Fruit fly (Drosophila melanogaster) whole organism, embryonic: ENCODE data around the gene mRpS33.
A peak's percentile ranks its signal among the peaks of the same experiment; 100 is the strongest.

Source experiments
- Antp ChIP-seq: fragments of 200-800 bp; sonication (Bioruptor generic); optimal IDR thresholded peaks from 3 replicates; lab custom pipeline; 2016; ENCODE audit warnings: missing biosample characterization, missing genetic modification characterization
- Atf-2 ChIP-seq: fragments of 200-800 bp; sonication (Bioruptor generic); optimal IDR thresholded peaks from 2 replicates; lab custom pipeline; 2016; ENCODE audit warnings: missing biosample characterization, missing genetic modification characterization
- CG10543 ChIP-seq: fragments of 200-800 bp; sonication (Bioruptor generic); optimal IDR thresholded peaks from 3 replicates; lab custom pipeline; 2017; ENCODE audit warnings: missing biosample characterization, mild to moderate bottlenecking, missing genetic modification characterization, moderate library complexity
- CG13287 ChIP-seq: fragments of 200-800 bp; sonication (Bioruptor generic); IDR thresholded peaks from 2 replicates; pipeline ENCODE4 v1.3.6; 2022; ENCODE audit warnings: missing biosample characterization, missing genetic modification characterization; ENCODE audit not compliant: partially characterized antibody
- CG13296 ChIP-seq: fragments of 200-800 bp; sonication (Bioruptor generic); optimal IDR thresholded peaks from 3 replicates; lab custom pipeline; 2018; ENCODE audit warnings: missing biosample characterization, mild to moderate bottlenecking, missing genetic modification characterization
- CG13424 ChIP-seq: fragments of 200-800 bp; sonication (Bioruptor generic); optimal IDR thresholded peaks from 2 replicates; lab custom pipeline; 2019; ENCODE audit warnings: missing biosample characterization, mild to moderate bottlenecking, missing genetic modification characterization, moderate library complexity
- CG17361 ChIP-seq: fragments of 200-800 bp; sonication (Bioruptor generic); IDR thresholded peaks from 3 replicates; pipeline ENCODE4 v1.3.6; 2022; ENCODE audit warnings: missing biosample characterization, missing genetic modification characterization
- CG17568 ChIP-seq: fragments of 200-800 bp; sonication (Bioruptor generic); optimal IDR thresholded peaks from 2 replicates; lab custom pipeline; 2018; ENCODE audit warnings: missing biosample characterization, mild to moderate bottlenecking, missing genetic modification characterization, moderate library complexity
- CG17802 ChIP-seq: fragments of 200-800 bp; sonication (Bioruptor generic); optimal IDR thresholded peaks from 2 replicates; lab custom pipeline; 2018; ENCODE audit warnings: missing biosample characterization, mild to moderate bottlenecking, missing genetic modification characterization, moderate library complexity
- CG1792 ChIP-seq: fragments of 200-800 bp; sonication (Bioruptor generic); optimal IDR thresholded peaks from 2 replicates; lab custom pipeline; 2016; ENCODE audit warnings: missing biosample characterization, missing genetic modification characterization
- CG18619 ChIP-seq: fragments of 200-800 bp; sonication (Bioruptor generic); optimal IDR thresholded peaks from 3 replicates; lab custom pipeline; 2017; ENCODE audit warnings: missing biosample characterization, mild to moderate bottlenecking, missing genetic modification characterization
- CG4617 ChIP-seq: fragments of 200-800 bp; sonication (Bioruptor generic); optimal IDR thresholded peaks from 3 replicates; lab custom pipeline; 2016; ENCODE audit warnings: missing biosample characterization, missing genetic modification characterization, borderline replicate concordance
- CG6683 ChIP-seq: fragments of 200-800 bp; sonication (Bioruptor generic); optimal IDR thresholded peaks from 2 replicates; lab custom pipeline; 2017; ENCODE audit warnings: missing biosample characterization, mild to moderate bottlenecking, missing genetic modification characterization, missing genetic modification reagents
- CG6791 ChIP-seq: fragments of 200-800 bp; sonication (Bioruptor generic); IDR thresholded peaks from 3 replicates; pipeline ENCODE4 v1.3.6; 2022; ENCODE audit warnings: missing biosample characterization, missing genetic modification characterization; ENCODE audit not compliant: partially characterized antibody
- CG6813 ChIP-seq: fragments of 200-800 bp; sonication (Bioruptor generic); optimal IDR thresholded peaks from 2 replicates; lab custom pipeline; 2017; ENCODE audit warnings: missing biosample characterization, missing genetic modification characterization, mild to moderate bottlenecking, moderate library complexity, missing genetic modification reagents
- CG6854 ChIP-seq: fragments of 200-800 bp; sonication (Bioruptor generic); optimal IDR thresholded peaks from 3 replicates; lab custom pipeline; 2017; ENCODE audit warnings: missing biosample characterization, mild to moderate bottlenecking, missing genetic modification characterization
- E2f1 ChIP-seq: fragments of 200-800 bp; sonication (Bioruptor generic); IDR thresholded peaks from 2 replicates; pipeline ENCODE4 v1.3.6; 2022; ENCODE audit warnings: missing biosample characterization, missing genetic modification characterization
- Gug ChIP-seq: fragments of 200-800 bp; sonication (Bioruptor generic); IDR thresholded peaks from 4 replicates; pipeline ENCODE4 v1.3.6; 2022; ENCODE audit warnings: missing biosample characterization, missing genetic modification characterization
- Hmr ChIP-seq: fragments of 200-800 bp; sonication (Bioruptor generic); optimal IDR thresholded peaks from 3 replicates; lab custom pipeline; 2017; ENCODE audit warnings: mild to moderate bottlenecking, missing biosample characterization, missing genetic modification reagents, missing genetic modification characterization
- Hmx ChIP-seq: fragments of 200-800 bp; sonication (Bioruptor generic); optimal IDR thresholded peaks from 2 replicates; lab custom pipeline; 2016; ENCODE audit warnings: missing biosample characterization, missing genetic modification characterization
- Hsf ChIP-seq: fragments of 200-800 bp; sonication (Bioruptor generic); optimal IDR thresholded peaks from 3 replicates; lab custom pipeline; 2016; ENCODE audit warnings: missing biosample characterization, missing genetic modification characterization
- Lim3 ChIP-seq: fragments of 200-800 bp; sonication (Bioruptor generic); IDR thresholded peaks from 2 replicates; pipeline ENCODE4 v1.3.6; 2022; ENCODE audit warnings: missing biosample characterization, missing genetic modification characterization
- Mes4 ChIP-seq: fragments of 200-800 bp; sonication (Bioruptor generic); optimal IDR thresholded peaks from 2 replicates; lab custom pipeline; 2016; ENCODE audit warnings: missing biosample characterization, missing genetic modification characterization
- NC2β ChIP-seq: fragments of 200-800 bp; sonication (Bioruptor generic); optimal IDR thresholded peaks from 2 replicates; lab custom pipeline; 2016; ENCODE audit warnings: missing biosample characterization, missing genetic modification characterization
- Rfx ChIP-seq: fragments of 200-800 bp; sonication (Bioruptor generic); IDR thresholded peaks from 2 replicates; pipeline ENCODE4 v1.3.6; 2022; ENCODE audit warnings: missing biosample characterization, missing genetic modification characterization
- Side ChIP-seq: fragments of 200-800 bp; sonication (Bioruptor generic); optimal IDR thresholded peaks from 2 replicates; lab custom pipeline; 2016; ENCODE audit warnings: missing biosample characterization, missing genetic modification characterization
- Spps ChIP-seq: fragments of 200-800 bp; sonication (Bioruptor generic); optimal IDR thresholded peaks from 2 replicates; lab custom pipeline; 2018; ENCODE audit warnings: missing biosample characterization, mild to moderate bottlenecking, missing genetic modification characterization
- Usf ChIP-seq: fragments of 200-800 bp; sonication (Bioruptor generic); optimal IDR thresholded peaks from 2 replicates; lab custom pipeline; 2017; ENCODE audit warnings: missing genotype, missing biosample characterization, missing genetic modification characterization
- al ChIP-seq: fragments of 200-800 bp; sonication (Bioruptor generic); IDR thresholded peaks from 2 replicates; pipeline ENCODE4 v1.3.6; 2022; ENCODE audit warnings: missing biosample characterization, missing genetic modification characterization
- amos ChIP-seq: fragments of 200-800 bp; sonication (Bioruptor generic); IDR thresholded peaks from 2 replicates; pipeline ENCODE4 v1.3.6; 2022; ENCODE audit warnings: missing biosample characterization, missing genetic modification characterization; ENCODE audit not compliant: partially characterized antibody
- bsh ChIP-seq, 2 experiments: fragments of 200-800 bp; sonication (Bioruptor generic); optimal IDR thresholded peaks; 2 replicates each; lab custom pipeline; 2017 to 2018; ENCODE audit warnings: mild to moderate bottlenecking in 2 of 2, missing biosample characterization in 2 of 2, missing genetic modification characterization in 2 of 2, moderate library complexity in 1 of 2
- ci ChIP-seq: fragments of 200-800 bp; sonication (Bioruptor generic); IDR thresholded peaks from 3 replicates; pipeline ENCODE4 v1.3.6; 2022; ENCODE audit warnings: missing biosample characterization, missing genetic modification characterization
- crc ChIP-seq: fragments of 200-800 bp; sonication (Bioruptor generic); optimal IDR thresholded peaks from 2 replicates; lab custom pipeline; 2016; ENCODE audit warnings: missing biosample characterization, missing genetic modification characterization
- ems ChIP-seq: fragments of 200-800 bp; sonication (Bioruptor generic); optimal IDR thresholded peaks from 3 replicates; lab custom pipeline; 2016; ENCODE audit warnings: missing biosample characterization, missing genetic modification characterization
- eyg ChIP-seq: fragments of 200-800 bp; sonication (Bioruptor generic); optimal IDR thresholded peaks from 3 replicates; lab custom pipeline; 2016; ENCODE audit warnings: missing biosample characterization, missing genetic modification characterization
- fd96Cb ChIP-seq: fragments of 200-800 bp; sonication (Bioruptor generic); optimal IDR thresholded peaks from 2 replicates; lab custom pipeline; 2018; ENCODE audit warnings: missing biosample characterization, mild to moderate bottlenecking, missing genetic modification characterization, moderate library complexity
- gsb ChIP-seq: fragments of 200-800 bp; sonication (Bioruptor generic); IDR thresholded peaks from 2 replicates; pipeline ENCODE4 v1.3.6; 2022; ENCODE audit warnings: missing biosample characterization, missing genetic modification characterization
- hkb ChIP-seq, 2 experiments: fragments of 200-800 bp in 1 of 2; fragments of >200 bp in 1 of 2; sonication (Bioruptor generic) in 1 of 2; IDR thresholded peaks in 1 of 2; optimal IDR thresholded peaks in 1 of 2; 2 replicates each; pipeline versions ENCODE4 v1.3.6 to Lab custom; 2017 to 2022; ENCODE audit warnings: missing biosample characterization in 1 of 2, missing genetic modification characterization in 1 of 2
- insv ChIP-seq, 2 experiments: fragments of 200-800 bp; sonication (Bioruptor generic); optimal IDR thresholded peaks; 3 replicates each; lab custom pipeline; 2016 to 2018; ENCODE audit warnings: missing biosample characterization in 2 of 2, missing genetic modification characterization in 2 of 2
- jigr1 ChIP-seq: fragments of 200-800 bp; sonication (Bioruptor generic); IDR thresholded peaks from 3 replicates; pipeline ENCODE4 v1.3.6; 2022; ENCODE audit warnings: missing biosample characterization, missing genetic modification characterization
- ken ChIP-seq: fragments of 200-800 bp; sonication (Bioruptor generic); IDR thresholded peaks from 3 replicates; pipeline ENCODE4 v1.3.6; 2022; ENCODE audit warnings: missing biosample characterization, missing genetic modification characterization
- knrl ChIP-seq: fragments of 200-800 bp; sonication (Bioruptor generic); IDR thresholded peaks from 3 replicates; pipeline ENCODE4 v1.3.6; 2022; ENCODE audit warnings: missing biosample characterization, missing genetic modification characterization; ENCODE audit not compliant: partially characterized antibody
- onecut ChIP-seq: fragments of 200-800 bp; sonication (Bioruptor generic); IDR thresholded peaks from 2 replicates; pipeline ENCODE4 v1.3.6; 2022; ENCODE audit warnings: missing biosample characterization, missing genetic modification characterization
- phol ChIP-seq: fragments of 200-800 bp; sonication (Bioruptor generic); optimal IDR thresholded peaks from 3 replicates; lab custom pipeline; 2018; ENCODE audit warnings: missing biosample characterization, mild to moderate bottlenecking, missing genetic modification characterization, moderate library complexity
- pnt ChIP-seq: fragments of 200-800 bp; sonication (Bioruptor generic); optimal IDR thresholded peaks from 3 replicates; lab custom pipeline; 2016; ENCODE audit warnings: missing biosample characterization, missing genetic modification characterization
- pros ChIP-seq: fragments of 200-800 bp; sonication (Bioruptor generic); optimal IDR thresholded peaks from 3 replicates; lab custom pipeline; 2019; ENCODE audit warnings: missing biosample characterization, mild to moderate bottlenecking, missing genetic modification characterization, moderate library complexity
- ranshi ChIP-seq: fragments of 200-800 bp; sonication (Bioruptor generic); IDR thresholded peaks from 2 replicates; pipeline ENCODE4 v1.3.6; 2022; ENCODE audit warnings: missing biosample characterization, missing genetic modification characterization
- slou ChIP-seq: fragments of 200-800 bp; sonication (Bioruptor generic); optimal IDR thresholded peaks from 3 replicates; lab custom pipeline; 2016; ENCODE audit warnings: missing biosample characterization, missing genetic modification characterization

The mRpS33 gene

DNA sequence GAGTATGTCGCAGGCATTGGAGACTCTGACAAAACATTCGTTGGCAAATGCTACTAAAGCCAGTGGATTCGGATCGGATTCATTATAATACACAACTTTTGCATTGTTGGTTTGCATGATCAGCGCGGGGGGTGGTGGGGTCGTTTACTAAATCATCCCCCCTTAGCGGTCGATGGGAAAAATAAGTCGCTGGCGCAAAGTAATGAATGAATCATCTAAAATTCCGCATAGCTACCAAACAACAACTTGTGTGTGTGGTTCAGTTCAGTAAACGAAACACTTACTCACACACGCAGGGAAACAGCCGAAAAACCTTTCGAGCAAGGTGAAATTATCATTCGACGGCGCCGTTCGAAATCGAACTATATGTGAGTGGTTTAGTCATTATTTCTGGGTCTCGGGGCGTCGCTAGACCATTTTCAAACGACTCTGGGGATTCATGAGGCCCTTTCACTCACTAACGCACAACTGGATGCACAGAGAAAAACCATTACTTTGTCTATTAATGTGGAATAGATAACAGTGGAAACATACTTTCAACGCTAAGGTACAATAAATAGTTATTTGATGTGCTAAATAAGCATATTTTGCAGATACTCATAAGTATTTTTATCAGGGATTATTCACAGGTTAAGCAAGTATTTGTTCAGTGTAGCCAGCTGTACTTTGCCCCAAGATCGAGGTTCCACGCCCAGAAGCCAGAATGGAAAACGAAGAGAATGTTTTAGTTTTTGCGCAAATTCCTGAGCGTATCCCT, 12.2 kb upstream of the mRpS33 start (continued):
- TF ChIP-seq phol (peak; percentile 62), CG13424 (tag; lab: Kevin White, UChicago) (peak; percentile 29), knrl (GFP tag; lab: Robert Waterston, UW) (no peak), ranshi (GFP tag; lab: Robert Waterston, UW) (peak; percentile 76), Rfx (GFP tag; lab: Robert Waterston, UW) (peak; percentile 77), CG6813 (GFP tag; lab: Kevin White, UChicago) (peak; percentile 29), CG1792 (GFP tag; lab: Kevin White, UChicago) (peak; percentile 13), Hsf (GFP tag; lab: Kevin White, UChicago) (peak; percentile 49), Lim3 (GFP tag; lab: Robert Waterston, UW) (peak; percentile 71; the same call in 1 of the 2 replicates), Hmr (peak; percentile 56), hkb (optimal IDR thresholded peaks at IDR 0.05; lab: Kevin White, UChicago) (no peak), hkb (GFP tag; IDR thresholded peaks at IDR 0.05; lab: Robert Waterston, UW) (peak; percentile 79), ken (peak; percentile 90), jigr1 (GFP tag; lab: Robert Waterston, UW) (peak; percentile 6; the same call in 2 of the 3 replicates), Usf (peak; percentile 8), gsb (peak; percentile 56), ems (GFP tag; lab: Kevin White, UChicago) (no peak), pros (GFP tag; lab: Kevin White, UChicago) (no peak), Mes4 (GFP tag; lab: Kevin White, UChicago) (peak; percentile 48), CG17361 (GFP tag; lab: Robert Waterston, UW) (0 out of 3 replicates have a peak, but pooled peaks have one; percentile 86), crc (GFP tag; lab: Kevin White, UChicago) (peak; percentile 50), al (GFP tag; lab: Robert Waterston, UW) (peak; percentile 54; the same call in 1 of the 2 replicates), ci (peak; percentile 96), Spps (peak; percentile 68), CG17568 (GFP tag; lab: Kevin White, UChicago) (peak; percentile 49), CG6854 (GFP tag; lab: Kevin White, UChicago) (no peak), Gug (GFP tag; lab: Robert Waterston, UW) (peak; percentile 77), E2f1 (GFP tag; lab: Robert Waterston, UW) (peak; percentile 81), CG18619 (GFP tag; lab: Kevin White, UChicago) (no peak), CG10543 (GFP tag; lab: Kevin White, UChicago) (no peak), Atf-2 (GFP tag; lab: Kevin White, UChicago) (peak; percentile 40), insv (GFP tag; optimal IDR thresholded peaks at IDR 0.05; lab: Kevin White, UChicago) (no peak), fd96Cb (tag; lab: Kevin White, UChicago) (peak; percentile 77), Antp (GFP tag; lab: Kevin White, UChicago) (peak; percentile 68), NC2β (GFP tag; lab: Kevin White, UChicago) (peak; percentile 51), CG6791 (GFP tag; lab: Robert Waterston, UW) (no peak), CG13296 (GFP tag; lab: Kevin White, UChicago) (no peak), onecut (GFP tag; lab: Robert Waterston, UW) (peak; percentile 19), pnt (GFP tag; lab: Kevin White, UChicago) (peak; percentile 82), Hmx (GFP tag; lab: Kevin White, UChicago) (no peak), CG13287 (no peak), bsh (GFP tag; optimal IDR thresholded peaks at IDR 0.05; lab: Kevin White, UChicago) (peak; percentile 91 to 96), eyg (no peak), amos (no peak), CG17802 (tag; lab: Kevin White, UChicago) (peak; percentile 77), CG4617 (GFP tag; lab: Kevin White, UChicago) (no peak), slou (GFP tag; lab: Kevin White, UChicago) (peak; percentile 3), Side (GFP tag; lab: Kevin White, UChicago) (peak; percentile 42), CG6683 (GFP tag; lab: Kevin White, UChicago) (no peak)
